Worm (Caenorhabditis elegans) whole organism, late embryonic: ENCODE results near the gene snx-17.

Source experiments
- C08G9.2 ChIP-seq: sonication (generic microtip); optimal IDR thresholded peaks from 2 replicates; lab custom pipeline; 2016; ENCODE audit warnings: mild to moderate bottlenecking, missing genetic modification characterization, moderate library complexity, missing compliant biosample characterization
- F13H6.1 ChIP-seq: sonication (generic microtip); optimal IDR thresholded peaks from 2 replicates; lab custom pipeline; 2016; ENCODE audit warnings: missing genetic modification characterization, missing compliant biosample characterization
- T23F11.4 ChIP-seq: fragments of 200-800 bp; sonication (Bioruptor generic); optimal IDR thresholded peaks from 2 replicates; lab custom pipeline; 2018; ENCODE audit warnings: mild to moderate bottlenecking, missing genetic modification characterization, missing compliant biosample characterization
- ahr-1 ChIP-seq: sonication (generic microtip); optimal IDR thresholded peaks from 2 replicates; lab custom pipeline; 2016; ENCODE audit warnings: missing genetic modification characterization, missing compliant biosample characterization
- ama-1 ChIP-seq: fragments of 150-350 bp; optimal IDR thresholded peaks from 2 replicates; lab custom pipeline; 2014
- ceh-14 ChIP-seq: sonication (generic microtip); optimal IDR thresholded peaks from 2 replicates; lab custom pipeline; 2016; ENCODE audit warnings: missing genotype, missing genetic modification characterization, missing compliant biosample characterization
- ceh-19 ChIP-seq: fragments of 200-800 bp; sonication (Bioruptor generic); optimal IDR thresholded peaks from 2 replicates; lab custom pipeline; 2018; ENCODE audit warnings: mild to moderate bottlenecking, missing genetic modification characterization, missing compliant biosample characterization
- ceh-22 ChIP-seq: sonication (generic microtip); optimal IDR thresholded peaks from 2 replicates; lab custom pipeline; 2017; ENCODE audit warnings: missing biosample characterization, missing genetic modification characterization
- ceh-30 ChIP-seq: fragments of 150-350 bp; optimal IDR thresholded peaks from 2 replicates; lab custom pipeline; 2014; ENCODE audit warnings: missing biosample characterization, missing genetic modification characterization
- ceh-48 ChIP-seq: sonication (generic microtip); optimal IDR thresholded peaks from 2 replicates; lab custom pipeline; 2016; ENCODE audit warnings: missing genetic modification characterization, inconsistent platforms, missing compliant biosample characterization
- che-1 ChIP-seq: sonication (generic microtip); optimal IDR thresholded peaks from 2 replicates; lab custom pipeline; 2016; ENCODE audit warnings: mild to moderate bottlenecking, missing genetic modification characterization, missing compliant biosample characterization
- elt-2 ChIP-seq: sonication (generic microtip); optimal IDR thresholded peaks from 2 replicates; lab custom pipeline; 2016; ENCODE audit warnings: missing genetic modification reagents, missing genetic modification characterization, missing compliant biosample characterization
- ets-4 ChIP-seq: sonication (generic microtip); optimal IDR thresholded peaks from 2 replicates; lab custom pipeline; 2016; ENCODE audit warnings: missing genetic modification characterization, missing compliant biosample characterization
- fax-1 ChIP-seq: sonication (generic microtip); optimal IDR thresholded peaks from 2 replicates; lab custom pipeline; 2016; ENCODE audit warnings: missing genotype, missing genetic modification characterization, missing compliant biosample characterization
- fkh-10 ChIP-seq: fragments of 150-350 bp; optimal IDR thresholded peaks from 2 replicates; lab custom pipeline; 2014; ENCODE audit warnings: missing biosample characterization, missing genetic modification reagents, missing genetic modification characterization
- fkh-6 ChIP-seq: sonication (generic microtip); optimal IDR thresholded peaks from 2 replicates; lab custom pipeline; 2016; ENCODE audit warnings: missing genetic modification characterization, missing compliant biosample characterization
- gmeb-2 ChIP-seq: sonication (generic microtip); optimal IDR thresholded peaks from 2 replicates; lab custom pipeline; 2016; ENCODE audit warnings: missing genetic modification characterization, inconsistent platforms, missing compliant biosample characterization
- lim-6 ChIP-seq: sonication (generic microtip); optimal IDR thresholded peaks from 2 replicates; lab custom pipeline; 2016; ENCODE audit warnings: missing genetic modification characterization, missing compliant biosample characterization
- mec-3 ChIP-seq: sonication (generic microtip); optimal IDR thresholded peaks from 2 replicates; lab custom pipeline; 2016; ENCODE audit warnings: borderline replicate concordance, missing genetic modification characterization, missing compliant biosample characterization
- nfya-1 ChIP-seq: sonication (generic microtip); optimal IDR thresholded peaks from 2 replicates; lab custom pipeline; 2017; ENCODE audit warnings: missing genetic modification characterization, mild to moderate bottlenecking, missing compliant biosample characterization, antibody characterized with exemption, moderate library complexity
- nhr-11 ChIP-seq: fragments of 150-350 bp; optimal IDR thresholded peaks from 2 replicates; lab custom pipeline; 2014; ENCODE audit warnings: missing biosample characterization, missing genetic modification characterization
- nhr-232 ChIP-seq: sonication (generic microtip); optimal IDR thresholded peaks from 2 replicates; lab custom pipeline; 2016; ENCODE audit warnings: missing genetic modification characterization, missing compliant biosample characterization
- npax-4 ChIP-seq: sonication (generic microtip); optimal IDR thresholded peaks from 2 replicates; lab custom pipeline; 2016; ENCODE audit warnings: missing genetic modification characterization, missing compliant biosample characterization
- odd-2 ChIP-seq: sonication (generic microtip); optimal IDR thresholded peaks from 2 replicates; lab custom pipeline; 2017; ENCODE audit warnings: antibody characterized with exemption, mild to moderate bottlenecking, missing genetic modification characterization, missing compliant biosample characterization
- pag-3 ChIP-seq: sonication (generic microtip); optimal IDR thresholded peaks from 2 replicates; lab custom pipeline; 2016; ENCODE audit warnings: missing compliant biosample characterization, missing genetic modification characterization, borderline replicate concordance
- pat-9 ChIP-seq: fragments of 200-800 bp; sonication (Bioruptor generic); optimal IDR thresholded peaks from 2 replicates; lab custom pipeline; 2018; ENCODE audit warnings: mild to moderate bottlenecking, missing genetic modification characterization, moderate library complexity, missing compliant biosample characterization
- pax-1 ChIP-seq: fragments of 150-350 bp; optimal IDR thresholded peaks from 2 replicates; lab custom pipeline; 2014; ENCODE audit warnings: missing biosample characterization, missing genetic modification characterization
- pha-2 ChIP-seq: sonication (generic microtip); optimal IDR thresholded peaks from 2 replicates; lab custom pipeline; 2017; ENCODE audit warnings: mild to moderate bottlenecking, missing genetic modification characterization, missing compliant biosample characterization
- pha-4 ChIP-seq: fragments of 150-350 bp; optimal IDR thresholded peaks from 2 replicates; lab custom pipeline; 2018; ENCODE audit warnings: missing biosample characterization, missing genetic modification reagents, missing genetic modification characterization
- pqm-1 ChIP-seq: sonication (generic microtip); optimal IDR thresholded peaks from 2 replicates; lab custom pipeline; 2016; ENCODE audit warnings: missing genetic modification characterization, missing compliant biosample characterization
- ref-2 ChIP-seq: sonication (generic microtip); optimal IDR thresholded peaks from 2 replicates; lab custom pipeline; 2016; ENCODE audit warnings: missing genetic modification characterization, missing compliant biosample characterization
- rnt-1 ChIP-seq: sonication (generic microtip); optimal IDR thresholded peaks from 2 replicates; lab custom pipeline; 2016; ENCODE audit warnings: missing genetic modification characterization, missing compliant biosample characterization
- sdc-2 ChIP-seq: sonication (generic microtip); optimal IDR thresholded peaks from 2 replicates; lab custom pipeline; 2016; ENCODE audit warnings: missing genotype, missing genetic modification characterization, missing compliant biosample characterization
- sox-4 ChIP-seq: sonication (generic microtip); optimal IDR thresholded peaks from 2 replicates; lab custom pipeline; 2017; ENCODE audit warnings: mild to moderate bottlenecking, missing genetic modification characterization, inconsistent platforms, missing compliant biosample characterization
- syd-9 ChIP-seq: sonication (generic microtip); optimal IDR thresholded peaks from 2 replicates; lab custom pipeline; 2016; ENCODE audit warnings: mild to moderate bottlenecking, missing genetic modification characterization, moderate library complexity, missing compliant biosample characterization
- tbx-2 ChIP-seq: sonication (generic microtip); optimal IDR thresholded peaks from 2 replicates; lab custom pipeline; 2016; ENCODE audit warnings: missing genetic modification characterization, missing compliant biosample characterization
- ttx-3 ChIP-seq: sonication (generic microtip); optimal IDR thresholded peaks from 2 replicates; lab custom pipeline; 2016; ENCODE audit warnings: missing genetic modification reagents, missing genetic modification characterization, missing compliant biosample characterization
- unc-55 ChIP-seq: sonication (generic microtip); optimal IDR thresholded peaks from 2 replicates; lab custom pipeline; 2017; ENCODE audit warnings: missing biosample characterization, missing genetic modification reagents, missing genetic modification characterization
- zip-5 ChIP-seq: sonication (generic microtip); optimal IDR thresholded peaks from 2 replicates; lab custom pipeline; 2016; ENCODE audit warnings: missing genetic modification characterization, missing compliant biosample characterization
- ztf-16 ChIP-seq: sonication (generic microtip); optimal IDR thresholded peaks from 2 replicates; lab custom pipeline; 2017; ENCODE audit warnings: missing genetic modification characterization, missing compliant biosample characterization

Gene snx-17

DNA sequence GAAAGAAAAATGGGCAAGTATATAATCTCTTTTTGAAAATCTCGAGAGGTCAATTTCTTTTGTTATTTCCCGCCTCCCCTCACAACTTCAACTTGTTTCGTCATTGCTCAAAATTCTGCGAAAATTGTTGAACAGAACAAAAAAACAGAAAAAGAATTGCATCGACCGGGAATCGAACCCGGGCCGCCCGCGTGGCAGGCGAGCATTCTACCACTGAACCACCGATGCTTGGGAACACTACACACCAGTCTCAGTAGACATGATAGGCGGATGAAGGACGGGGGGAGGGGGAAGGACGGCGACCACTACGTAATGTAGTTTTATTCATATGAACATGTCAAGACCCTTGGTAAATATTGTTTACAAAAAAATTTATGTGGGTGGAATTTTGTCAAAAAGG is 987 bp downstream of the snx-17 start (continued):
- TF ChIP-seq unc-55 (no peak), pqm-1 (tag; lab: Kevin White, UChicago) (peak; percentile 43), pag-3 (tag; lab: Kevin White, UChicago) (no peak), ztf-16 (tag; lab: Kevin White, UChicago) (peak; percentile 87), syd-9 (tag; lab: Kevin White, UChicago) (peak; percentile 75), npax-4 (tag; lab: Kevin White, UChicago) (peak; percentile 56), ets-4 (tag; lab: Kevin White, UChicago) (peak; percentile 80), lim-6 (tag; lab: Kevin White, UChicago) (peak; percentile 86), T23F11.4 (GFP tag; lab: Kevin White, UChicago) (peak; percentile 83), nhr-11 (tag; lab: Kevin White, UChicago) (no peak), che-1 (tag; lab: Kevin White, UChicago) (peak; percentile 94), ref-2 (tag; lab: Kevin White, UChicago) (peak; percentile 66), ttx-3 (tag; lab: Kevin White, UChicago) (peak; percentile 93), sox-4 (tag; lab: Kevin White, UChicago) (peak; percentile 97), fkh-10 (GFP tag; lab: Kevin White, UChicago) (no peak), tbx-2 (tag; lab: Kevin White, UChicago) (peak; percentile 93), mec-3 (tag; lab: Kevin White, UChicago) (no peak), fkh-6 (tag; lab: Kevin White, UChicago) (peak; percentile 79), nhr-232 (tag; lab: Kevin White, UChicago) (peak; percentile 95), ama-1 (lab: Kevin White, UChicago) (no peak), nfya-1 (tag; lab: Kevin White, UChicago) (peak; percentile 71), fax-1 (tag; lab: Kevin White, UChicago) (peak; percentile 59), pat-9 (peak; percentile 96), F13H6.1 (peak; percentile 84)
- TF ChIP-seq, all 69 proteins: peak for 58

DNA sequence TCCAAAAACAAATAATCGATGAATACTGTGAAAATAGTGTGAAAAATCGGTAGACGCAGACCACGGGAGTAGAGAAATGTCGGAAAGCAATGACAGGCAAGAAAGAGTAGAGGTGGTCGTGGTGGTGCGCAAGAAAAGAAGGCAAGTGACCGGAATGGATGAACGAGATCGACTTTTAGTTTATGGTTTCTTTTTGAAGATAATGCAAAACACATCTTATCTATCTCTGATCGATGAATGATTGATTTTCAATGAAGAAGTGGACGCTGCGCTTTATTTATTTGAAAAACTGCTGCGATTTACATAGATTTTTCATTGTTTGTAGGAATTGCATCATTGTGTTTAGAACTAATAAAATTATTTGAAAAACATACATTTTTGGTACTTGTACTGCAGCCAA is 2.2 kb downstream of the snx-17 start:
- no peak for TF ChIP-seq zip-5
- TF ChIP-seq C08G9.2 (tag; lab: Kevin White, UChicago) = no peak
- no peak for TF ChIP-seq ceh-19 (GFP tag; lab: Kevin White, UChicago)
- TF ChIP-seq ttx-3 (tag; lab: Kevin White, UChicago) = no peak
- TF ChIP-seq odd-2 (tag; lab: Kevin White, UChicago) = no peak
- TF ChIP-seq T23F11.4 (GFP tag; lab: Kevin White, UChicago) = no peak
- no peak for TF ChIP-seq ets-4 (tag; lab: Kevin White, UChicago)
- TF ChIP-seq ceh-30 = no peak
- no peak for TF ChIP-seq ceh-48
- TF ChIP-seq rnt-1 (tag; lab: Kevin White, UChicago) = no peak
- TF ChIP-seq ceh-14 (tag; lab: Kevin White, UChicago) = no peak
- no peak for TF ChIP-seq lim-6 (tag; lab: Kevin White, UChicago)
- TF ChIP-seq unc-55 = no peak
- no peak for TF ChIP-seq pax-1
- TF ChIP-seq che-1 (tag; lab: Kevin White, UChicago) = no peak
- TF ChIP-seq elt-2 (tag; lab: Kevin White, UChicago) = no peak

DNA sequence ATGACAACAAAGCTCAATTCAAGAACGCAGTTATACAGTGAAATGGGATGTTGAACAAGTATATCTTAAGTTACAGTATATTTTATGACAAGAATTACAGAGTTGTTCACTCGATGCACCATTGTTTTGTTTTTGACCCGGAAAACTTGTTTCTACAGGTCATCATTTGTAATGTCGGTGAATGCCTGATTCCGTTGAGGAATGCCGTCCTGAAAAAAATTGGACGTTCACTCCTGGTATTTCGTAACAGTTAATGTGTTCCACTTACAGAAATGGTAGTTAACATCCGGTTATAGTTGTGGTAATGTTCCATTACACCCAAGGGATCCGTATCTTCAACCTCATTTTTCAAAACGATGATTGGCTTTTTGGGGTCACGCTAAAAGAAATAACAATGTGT is 5.7 kb downstream of the snx-17 start:
- TF ChIP-seq ceh-19 (GFP tag; lab: Kevin White, UChicago) (no peak), pha-4 (tag; lab: Kevin White, UChicago) (no peak), ahr-1 (no peak), ets-4 (tag; lab: Kevin White, UChicago) (no peak), T23F11.4 (GFP tag; lab: Kevin White, UChicago) (no peak), sdc-2 (tag; lab: Kevin White, UChicago) (no peak), ceh-22 (tag; lab: Kevin White, UChicago) (no peak), ceh-30 (no peak), C08G9.2 (tag; lab: Kevin White, UChicago) (no peak), pag-3 (tag; lab: Kevin White, UChicago) (no peak), pha-2 (tag; lab: Kevin White, UChicago) (no peak), fax-1 (tag; lab: Kevin White, UChicago) (no peak), gmeb-2 (no peak), ztf-16 (tag; lab: Kevin White, UChicago) (no peak), che-1 (tag; lab: Kevin White, UChicago) (no peak)
